Worm (Caenorhabditis elegans) whole organism, L1 larva: ENCODE measurements around the gene F14H3.5.

ENCODE experiments used
- ces-1 ChIP-seq: fragments of 150-350 bp; optimal IDR thresholded peaks from 2 replicates; lab custom pipeline; 2014; ENCODE audit warnings: missing biosample characterization, missing genetic modification reagents, missing genetic modification characterization
- fos-1 ChIP-seq: fragments of 150-350 bp; optimal IDR thresholded peaks from 2 replicates; lab custom pipeline; 2014; ENCODE audit warnings: missing biosample characterization, missing genetic modification characterization
- jun-1 ChIP-seq: fragments of 150-350 bp; optimal IDR thresholded peaks from 2 replicates; lab custom pipeline; 2014; ENCODE audit warnings: missing biosample characterization, missing genetic modification reagents, missing genetic modification characterization
- nhr-11 ChIP-seq: fragments of 150-350 bp; optimal IDR thresholded peaks from 2 replicates; lab custom pipeline; 2014; ENCODE audit warnings: missing biosample characterization, missing genetic modification characterization
- nhr-12 ChIP-seq: sonication (generic microtip); optimal IDR thresholded peaks from 2 replicates; lab custom pipeline; 2017; ENCODE audit warnings: missing biosample characterization, missing genetic modification characterization
- nhr-77 ChIP-seq: fragments of 150-350 bp; optimal IDR thresholded peaks from 2 replicates; lab custom pipeline; 2014; ENCODE audit warnings: missing biosample characterization, missing genetic modification characterization
- tbx-2 ChIP-seq: sonication (generic microtip); optimal IDR thresholded peaks from 2 replicates; lab custom pipeline; 2016; ENCODE audit warnings: missing genetic modification characterization, missing compliant biosample characterization
- unc-130 ChIP-seq: fragments of 150-350 bp; optimal IDR thresholded peaks from 2 replicates; lab custom pipeline; 2017; ENCODE audit warnings: missing biosample characterization, missing genetic modification characterization, inconsistent platforms
- vab-15 ChIP-seq: sonication (generic microtip); optimal IDR thresholded peaks from 2 replicates; lab custom pipeline; 2017; ENCODE audit warnings: missing genotype, mild to moderate bottlenecking, missing genetic modification characterization, missing compliant biosample characterization
- xbp-1 ChIP-seq: sonication (generic microtip); optimal IDR thresholded peaks from 2 replicates; lab custom pipeline; 2016; ENCODE audit warnings: missing genetic modification characterization, missing compliant biosample characterization
- zag-1 ChIP-seq: fragments of 150-350 bp; optimal IDR thresholded peaks from 2 replicates; lab custom pipeline; 2014; ENCODE audit warnings: missing biosample characterization, missing genetic modification characterization

ce11 chrV:16017671-16018070 lies 39.2 kb downstream of the F14H3.5 start, which contains the start of gene srx-43:
- no peak for TF ChIP-seq vab-15 (tag; lab: Kevin White, UChicago)
- TF ChIP-seq fos-1 (tag; lab: Kevin White, UChicago) = no peak
- TF ChIP-seq jun-1 (tag; lab: Kevin White, UChicago) = no peak
- no peak for TF ChIP-seq nhr-12 (tag; lab: Kevin White, UChicago)
- no peak for TF ChIP-seq xbp-1 (tag; lab: Kevin White, UChicago)
- TF ChIP-seq zag-1 = no peak
- no peak for TF ChIP-seq tbx-2 (tag; lab: Kevin White, UChicago)
- no peak for TF ChIP-seq nhr-11 (tag; lab: Kevin White, UChicago)
- no peak for TF ChIP-seq nhr-77
- no peak for TF ChIP-seq unc-130
- TF ChIP-seq ces-1 (GFP tag; lab: Kevin White, UChicago) = no peak
